Fruit fly (Drosophila melanogaster) whole organism, larva: ENCODE measurements around the gene SA1.

ENCODE experiments used
- noc ChIP-seq: fragments of 200-800 bp; sonication (Bioruptor generic); optimal IDR thresholded peaks from 3 replicates; lab custom pipeline; 2019; ENCODE audit warnings: missing biosample characterization, mild to moderate bottlenecking, missing genetic modification characterization, moderate library complexity

SA1 gene

dm6 chr2L:6950096-6950495, at the start of gene SA1, which contains the start of gene Gas41:
TSS of gene SA1 (plus strand) at chr2L:6950421.
TSS of gene Gas41 (minus strand) at chr2L:6950207.
- peak; percentile 89 for TF ChIP-seq noc (tag; lab: Kevin White, UChicago)

- no peak for TF ChIP-seq noc (tag; lab: Kevin White, UChicago)
These were observed 42.5 kb upstream of the SA1 start, which contains the start of the genes Polr1F and Rat1 for dm6 chr2L:6907761-6908160. TSS of gene Polr1F (minus strand) at chr2L:6907844. TSS of gene Rat1 (plus strand) at chr2L:6908083.

DNA sequence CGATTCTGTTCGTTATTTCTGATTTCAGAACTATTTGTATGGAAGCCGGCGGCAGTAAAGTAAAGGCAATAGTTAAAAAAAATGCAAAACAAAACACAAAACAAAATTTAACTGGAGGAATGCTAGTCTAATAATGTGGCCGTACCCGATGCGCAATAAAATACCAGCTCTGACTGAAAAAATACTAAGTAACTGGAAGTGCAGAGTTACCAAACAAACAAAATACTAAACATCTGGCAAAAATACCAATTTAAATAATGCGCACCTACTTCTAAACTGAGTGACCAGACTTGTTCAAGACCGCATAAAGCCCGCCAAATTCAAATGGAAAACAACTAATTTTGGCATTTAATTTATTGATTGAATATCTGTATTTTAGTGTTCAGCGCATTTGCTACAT, 36.3 kb upstream of the SA1 start, which contains the start of gene Wee1:
TSS of gene Wee1 (minus strand) at position 175 of the 400 bp plus-strand sequence.
- TF ChIP-seq noc (tag; lab: Kevin White, UChicago) = no peak

- TF ChIP-seq noc (tag; lab: Kevin White, UChicago) = no peak
These were observed 33.9 kb upstream of the SA1 start, which contains the start of gene CG32829 for dm6 chr2L:6916345-6916744. TSS of gene CG32829 (minus strand) at chr2L:6916445.

DNA sequence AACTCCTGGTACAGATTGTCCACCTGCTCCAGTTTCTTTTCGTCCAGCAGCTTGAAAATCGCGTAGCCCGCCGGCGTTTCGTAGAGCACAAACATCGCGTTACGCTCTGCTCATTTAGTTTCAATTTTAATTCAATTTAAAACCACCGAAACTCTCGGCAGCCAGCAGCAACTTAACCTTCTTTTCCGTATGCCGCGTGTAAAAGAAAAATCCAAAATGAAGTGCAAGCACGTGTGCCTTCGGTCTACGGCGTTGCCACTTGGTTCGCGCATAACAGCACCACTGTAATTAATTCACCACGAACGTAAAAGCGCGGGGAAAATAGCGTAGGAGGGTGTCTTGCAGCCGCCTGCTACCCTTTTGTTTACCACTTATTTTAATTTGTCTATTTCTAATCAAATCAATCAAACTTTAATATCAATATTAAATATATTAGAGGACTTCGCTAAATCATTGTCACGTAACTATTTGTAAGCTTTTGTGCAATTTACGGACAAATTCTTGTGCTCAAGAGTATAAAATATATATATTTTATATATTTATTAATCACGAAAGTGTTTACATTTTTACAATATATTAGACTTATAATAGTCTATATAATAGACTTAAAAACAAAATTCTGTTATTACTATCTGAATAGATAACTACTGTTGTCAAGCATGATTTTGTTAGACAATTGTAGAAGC, 31.6 kb upstream of the SA1 start, which contains the start of gene nop5:
TSS of gene nop5 (minus strand) at position 227 of the 686 bp plus-strand sequence.
- no peak for TF ChIP-seq noc (tag; lab: Kevin White, UChicago)

dm6 chr2L:6919203-6919849, 30.9 kb upstream of the SA1 start:
- TF ChIP-seq noc (tag; lab: Kevin White, UChicago) = no peak

DNA sequence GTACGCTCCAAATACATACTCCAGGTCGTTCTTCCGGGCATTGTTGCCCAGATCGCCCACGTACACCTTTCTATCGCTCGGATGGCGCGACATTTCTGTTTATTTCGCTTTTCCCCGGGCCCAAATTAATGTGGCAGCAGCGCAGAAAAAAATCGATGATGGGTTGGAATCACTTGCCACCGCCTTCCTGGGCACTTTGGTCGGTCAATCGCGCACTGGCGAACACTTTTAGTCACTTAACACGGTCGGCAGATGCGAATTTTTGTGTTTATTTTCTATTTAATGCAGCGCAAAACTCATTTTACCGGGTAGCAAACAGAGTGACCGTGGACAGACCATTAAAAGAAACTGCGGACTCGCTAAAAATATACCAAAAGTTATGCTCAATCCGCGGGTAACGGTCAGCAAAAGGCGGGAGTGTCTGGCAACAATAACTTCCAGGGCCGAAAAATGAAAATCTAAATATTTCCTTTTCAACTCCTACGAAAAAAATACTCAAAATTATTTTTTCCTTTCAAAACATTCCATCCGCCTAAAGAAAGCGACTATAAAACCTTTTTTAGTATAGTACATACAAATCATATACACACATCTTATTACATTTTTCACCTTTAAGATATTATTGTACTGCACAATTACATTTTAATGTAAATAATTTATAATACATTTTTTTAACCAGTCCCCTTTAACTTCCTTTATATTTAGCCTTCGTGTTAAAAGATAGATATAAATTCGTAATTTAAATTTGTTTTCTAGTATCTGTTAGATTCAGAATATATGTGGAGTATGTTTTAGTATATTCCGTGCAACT, 30.2 kb upstream of the SA1 start, which contains the start of gene x16:
TSS of gene x16 (minus strand) at position 361 of the 811 bp plus-strand sequence.
- no peak for TF ChIP-seq noc (tag; lab: Kevin White, UChicago)

dm6 chr2L:6920661-6921359, 29.4 kb upstream of the SA1 start, which contains the start of gene Hrb27C:
TSS of gene Hrb27C (plus strand) at chr2L:6920704.
- no peak for TF ChIP-seq noc (tag; lab: Kevin White, UChicago)

dm6 chr2L:6921360-6922090, 28.7 kb upstream of the SA1 start:
- no peak for TF ChIP-seq noc (tag; lab: Kevin White, UChicago)

DNA sequence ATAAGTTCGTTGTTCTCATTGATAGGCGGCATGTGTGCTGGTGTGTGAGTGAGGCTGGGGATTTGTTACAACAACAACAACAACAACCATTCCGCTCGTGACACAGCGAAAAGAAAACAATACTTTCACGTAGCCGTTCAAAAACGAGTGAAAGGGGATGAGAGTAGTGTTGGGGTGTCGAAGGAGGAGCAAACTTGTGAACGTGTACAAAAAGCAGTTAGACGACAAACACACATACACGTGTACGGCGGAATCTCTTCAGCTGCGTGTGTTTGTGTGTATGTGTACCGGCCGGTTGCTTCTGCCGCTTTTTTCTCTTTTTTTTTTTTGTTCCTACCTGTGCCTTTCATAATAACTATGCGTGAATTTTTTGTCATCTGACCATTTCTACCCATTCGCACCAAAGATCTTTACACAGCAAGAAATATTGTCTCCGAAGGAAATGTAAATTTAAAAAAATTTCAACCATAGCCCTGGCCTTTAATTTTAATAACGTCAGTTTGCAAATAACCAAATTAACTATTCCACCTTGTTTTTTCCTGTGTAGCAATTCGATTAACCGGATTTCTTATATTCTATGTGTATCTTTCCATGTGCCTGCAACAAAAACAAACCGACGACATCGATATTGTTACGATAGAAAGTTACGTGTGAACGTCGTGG, 28.0 kb upstream of the SA1 start:
- peak; percentile 81 for TF ChIP-seq noc (tag; lab: Kevin White, UChicago)

DNA sequence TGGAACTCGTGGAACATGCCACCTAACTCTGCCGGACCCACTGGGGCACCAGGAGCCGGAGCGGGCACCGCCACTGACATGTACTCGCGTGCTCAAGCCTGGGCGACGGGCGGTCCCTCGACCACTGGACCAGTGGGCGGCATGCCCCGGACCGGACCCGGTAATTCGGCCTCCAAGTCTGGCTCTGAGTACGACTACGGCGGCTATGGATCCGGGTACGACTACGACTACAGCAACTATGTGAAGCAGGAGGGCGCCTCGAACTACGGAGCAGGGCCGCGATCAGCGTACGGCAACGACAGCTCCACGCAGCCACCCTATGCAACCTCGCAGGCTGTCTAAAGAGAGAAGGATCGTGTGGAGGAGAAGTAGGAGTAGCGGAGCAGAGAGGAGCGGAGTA, 25.1 kb upstream of the SA1 start:
- no peak for TF ChIP-seq noc (tag; lab: Kevin White, UChicago)

DNA sequence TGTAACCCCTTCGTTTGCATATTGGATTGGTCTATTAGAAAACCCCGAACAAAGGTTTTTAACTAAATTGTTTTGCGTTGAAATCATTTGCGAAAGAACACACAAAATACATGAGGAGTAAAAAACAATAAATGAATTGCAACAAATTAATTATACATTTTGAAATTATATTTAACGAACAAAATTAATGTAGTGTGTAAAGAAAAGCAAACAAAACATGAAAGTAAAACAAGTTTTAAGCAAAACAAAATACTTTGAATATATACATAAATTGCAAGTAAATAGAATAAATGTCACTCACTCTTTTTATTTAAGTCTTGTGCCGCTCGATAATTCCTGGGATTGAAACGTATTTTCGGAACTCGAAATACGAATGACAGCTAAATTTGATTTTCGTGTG, 18.4 kb upstream of the SA1 start, which contains the start of gene CG43232:
TSS of gene CG43232 (plus strand) at position 301 of the 400 bp plus-strand sequence.
- TF ChIP-seq noc (tag; lab: Kevin White, UChicago) = no peak

DNA sequence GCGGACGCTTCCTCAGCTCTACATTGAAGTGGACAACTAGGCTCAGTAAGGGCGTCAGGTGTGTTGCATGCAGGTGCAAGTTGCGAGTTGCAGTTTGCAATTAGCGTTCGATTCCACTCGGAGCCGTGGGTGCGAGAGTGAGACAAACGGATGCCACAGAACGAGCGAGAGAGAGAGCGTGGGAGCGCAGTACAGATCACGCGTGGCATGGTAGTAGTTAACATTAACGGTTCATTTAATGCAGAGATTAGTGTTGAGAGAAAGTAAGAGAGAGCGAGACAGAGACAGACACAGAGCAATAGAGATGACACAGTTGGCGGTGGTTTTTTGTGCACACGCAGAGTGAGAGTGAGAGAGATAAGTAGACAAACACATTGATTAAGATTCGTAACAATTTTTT, 10.5 kb upstream of the SA1 start:
- no peak for TF ChIP-seq noc (tag; lab: Kevin White, UChicago)

dm6 chr2L:6941731-6942130, 8.5 kb upstream of the SA1 start:
- no peak for TF ChIP-seq noc (tag; lab: Kevin White, UChicago)
